Worm (Caenorhabditis elegans): ENCODE results near the gene F44E7.5.
"Not testable (repeated sequence)": the region's sequence is repeated elsewhere in the genome, so short reads cannot be mapped to it uniquely, and the experiment has no call there.

DNA sequence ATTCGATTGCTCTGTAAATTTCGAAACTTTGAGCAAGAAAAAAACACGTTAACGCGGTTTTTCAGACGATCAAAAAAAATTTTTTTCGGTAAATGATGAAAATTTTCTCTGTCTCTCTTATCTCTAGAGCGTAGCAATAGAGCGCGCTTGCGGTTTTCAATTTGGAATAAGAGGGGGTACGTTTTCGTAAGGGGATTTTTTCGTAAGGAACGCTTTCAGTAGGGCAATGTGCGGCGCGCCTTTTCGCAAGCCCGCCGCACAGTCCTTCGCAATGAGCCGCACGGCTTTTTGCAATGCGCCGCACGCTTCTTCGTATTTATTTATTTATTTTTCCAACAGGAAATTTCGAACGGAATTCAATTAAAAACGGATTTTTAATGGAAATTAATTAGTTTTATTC lies 3.8 kb downstream of the F44E7.5 start, which contains the start of gene F44E7.4:
- TF ChIP-seq unc-62 (GFP tag; optimal IDR thresholded peaks at IDR 0.05 in 1 of 2); unc-62 (tag; optimal IDR thresholded peaks at IDR 0.05); nhr-77 (tag; optimal IDR thresholded peaks at IDR 0.05): not testable (repeated sequence)
- TF ChIP-seq daf-19 (GFP tag; conservative IDR thresholded peaks at IDR 0.05) = 0 out of 2 replicates have a peak, but pooled peaks have one; percentile 18
- peak in 1 of 2 experiments; percentile 51 for TF ChIP-seq lsy-2 (tag; optimal IDR thresholded peaks at IDR 0.05)
- TF ChIP-seq nhr-28 (tag; optimal IDR thresholded peaks at IDR 0.05) = peak; percentile 38

All from whole organism, L4 larva.